Worm (Caenorhabditis elegans) whole organism, late embryonic: Measurements from ENCODE around the gene C05E7.3.

ENCODE experiments used
- F13H6.1 ChIP-seq: sonication (generic microtip); optimal IDR thresholded peaks from 2 replicates; lab custom pipeline; 2016; ENCODE audit warnings: missing genetic modification characterization, missing compliant biosample characterization
- T23F11.4 ChIP-seq: fragments of 200-800 bp; sonication (Bioruptor generic); optimal IDR thresholded peaks from 2 replicates; lab custom pipeline; 2018; ENCODE audit warnings: mild to moderate bottlenecking, missing genetic modification characterization, missing compliant biosample characterization
- ahr-1 ChIP-seq: sonication (generic microtip); optimal IDR thresholded peaks from 2 replicates; lab custom pipeline; 2016; ENCODE audit warnings: missing genetic modification characterization, missing compliant biosample characterization
- ama-1 ChIP-seq: fragments of 150-350 bp; optimal IDR thresholded peaks from 2 replicates; lab custom pipeline; 2014
- ceh-18 ChIP-seq: sonication (generic microtip); optimal IDR thresholded peaks from 2 replicates; lab custom pipeline; 2016; ENCODE audit warnings: missing genetic modification characterization, missing compliant biosample characterization
- ceh-2 ChIP-seq: sonication (generic microtip); optimal IDR thresholded peaks from 2 replicates; lab custom pipeline; 2016; ENCODE audit warnings: missing genotype, missing genetic modification characterization, missing compliant biosample characterization
- ceh-30 ChIP-seq: fragments of 150-350 bp; optimal IDR thresholded peaks from 2 replicates; lab custom pipeline; 2014; ENCODE audit warnings: missing biosample characterization, missing genetic modification characterization
- ceh-34 ChIP-seq: sonication (generic microtip); optimal IDR thresholded peaks from 2 replicates; lab custom pipeline; 2016; ENCODE audit warnings: mild to moderate bottlenecking, missing genetic modification characterization, missing compliant biosample characterization
- ceh-45 ChIP-seq: fragments of 200-800 bp; sonication (Bioruptor generic); IDR thresholded peaks from 2 replicates; pipeline ENCODE4 v1.3.6; 2022; ENCODE audit warnings: missing genetic modification reagents, missing genetic modification characterization, missing compliant biosample characterization
- ceh-48 ChIP-seq: sonication (generic microtip); optimal IDR thresholded peaks from 2 replicates; lab custom pipeline; 2016; ENCODE audit warnings: missing genetic modification characterization, inconsistent platforms, missing compliant biosample characterization
- ceh-6 ChIP-seq: fragments of 200-800 bp; sonication (Bioruptor generic); optimal IDR thresholded peaks from 2 replicates; lab custom pipeline; 2018; ENCODE audit warnings: mild to moderate bottlenecking, missing genetic modification characterization, missing compliant biosample characterization
- che-1 ChIP-seq: sonication (generic microtip); optimal IDR thresholded peaks from 2 replicates; lab custom pipeline; 2016; ENCODE audit warnings: mild to moderate bottlenecking, missing genetic modification characterization, missing compliant biosample characterization
- dmd-4 ChIP-seq: sonication (generic microtip); optimal IDR thresholded peaks from 2 replicates; lab custom pipeline; 2016; ENCODE audit warnings: borderline replicate concordance, missing genetic modification characterization, missing compliant biosample characterization
- elt-4 ChIP-seq: sonication (generic microtip); optimal IDR thresholded peaks from 2 replicates; lab custom pipeline; 2016; ENCODE audit warnings: missing genetic modification characterization, missing compliant biosample characterization
- ets-4 ChIP-seq: sonication (generic microtip); optimal IDR thresholded peaks from 2 replicates; lab custom pipeline; 2016; ENCODE audit warnings: missing genetic modification characterization, missing compliant biosample characterization
- eyg-1 ChIP-seq: sonication (generic microtip); optimal IDR thresholded peaks from 2 replicates; lab custom pipeline; 2016; ENCODE audit warnings: missing genotype, missing genetic modification characterization, missing compliant biosample characterization
- fax-1 ChIP-seq: sonication (generic microtip); optimal IDR thresholded peaks from 2 replicates; lab custom pipeline; 2016; ENCODE audit warnings: missing genotype, missing genetic modification characterization, missing compliant biosample characterization
- fkh-10 ChIP-seq: fragments of 150-350 bp; optimal IDR thresholded peaks from 2 replicates; lab custom pipeline; 2014; ENCODE audit warnings: missing biosample characterization, missing genetic modification reagents, missing genetic modification characterization
- fkh-6 ChIP-seq: sonication (generic microtip); optimal IDR thresholded peaks from 2 replicates; lab custom pipeline; 2016; ENCODE audit warnings: missing genetic modification characterization, missing compliant biosample characterization
- gmeb-2 ChIP-seq: sonication (generic microtip); optimal IDR thresholded peaks from 2 replicates; lab custom pipeline; 2016; ENCODE audit warnings: missing genetic modification characterization, inconsistent platforms, missing compliant biosample characterization
- hlh-13 ChIP-seq: fragments of 200-800 bp; sonication (Bioruptor generic); optimal IDR thresholded peaks from 2 replicates; lab custom pipeline; 2018; ENCODE audit warnings: mild to moderate bottlenecking, missing genetic modification characterization, missing compliant biosample characterization
- lim-6 ChIP-seq: sonication (generic microtip); optimal IDR thresholded peaks from 2 replicates; lab custom pipeline; 2016; ENCODE audit warnings: missing genetic modification characterization, missing compliant biosample characterization
- madf-2 ChIP-seq: sonication (generic microtip); optimal IDR thresholded peaks from 2 replicates; lab custom pipeline; 2017; ENCODE audit warnings: missing genetic modification characterization, missing compliant biosample characterization
- mec-3 ChIP-seq: sonication (generic microtip); optimal IDR thresholded peaks from 2 replicates; lab custom pipeline; 2016; ENCODE audit warnings: borderline replicate concordance, missing genetic modification characterization, missing compliant biosample characterization
- nhr-11 ChIP-seq: fragments of 150-350 bp; optimal IDR thresholded peaks from 2 replicates; lab custom pipeline; 2014; ENCODE audit warnings: missing biosample characterization, missing genetic modification characterization
- nhr-232 ChIP-seq: sonication (generic microtip); optimal IDR thresholded peaks from 2 replicates; lab custom pipeline; 2016; ENCODE audit warnings: missing genetic modification characterization, missing compliant biosample characterization
- npax-4 ChIP-seq: sonication (generic microtip); optimal IDR thresholded peaks from 2 replicates; lab custom pipeline; 2016; ENCODE audit warnings: missing genetic modification characterization, missing compliant biosample characterization
- pag-3 ChIP-seq: sonication (generic microtip); optimal IDR thresholded peaks from 2 replicates; lab custom pipeline; 2016; ENCODE audit warnings: missing compliant biosample characterization, missing genetic modification characterization, borderline replicate concordance
- pax-1 ChIP-seq: fragments of 150-350 bp; optimal IDR thresholded peaks from 2 replicates; lab custom pipeline; 2014; ENCODE audit warnings: missing biosample characterization, missing genetic modification characterization
- pha-2 ChIP-seq: sonication (generic microtip); optimal IDR thresholded peaks from 2 replicates; lab custom pipeline; 2017; ENCODE audit warnings: mild to moderate bottlenecking, missing genetic modification characterization, missing compliant biosample characterization
- pha-4 ChIP-seq: fragments of 150-350 bp; optimal IDR thresholded peaks from 2 replicates; lab custom pipeline; 2018; ENCODE audit warnings: missing biosample characterization, missing genetic modification reagents, missing genetic modification characterization
- pros-1 ChIP-seq: fragments of 150-350 bp; optimal IDR thresholded peaks from 2 replicates; lab custom pipeline; 2014; ENCODE audit warnings: missing biosample characterization, missing genetic modification reagents, missing genetic modification characterization
- sdc-2 ChIP-seq: sonication (generic microtip); optimal IDR thresholded peaks from 2 replicates; lab custom pipeline; 2016; ENCODE audit warnings: missing genotype, missing genetic modification characterization, missing compliant biosample characterization
- sox-4 ChIP-seq: sonication (generic microtip); optimal IDR thresholded peaks from 2 replicates; lab custom pipeline; 2017; ENCODE audit warnings: mild to moderate bottlenecking, missing genetic modification characterization, inconsistent platforms, missing compliant biosample characterization
- syd-9 ChIP-seq: sonication (generic microtip); optimal IDR thresholded peaks from 2 replicates; lab custom pipeline; 2016; ENCODE audit warnings: mild to moderate bottlenecking, missing genetic modification characterization, moderate library complexity, missing compliant biosample characterization
- tbx-7 ChIP-seq: sonication (generic microtip); optimal IDR thresholded peaks from 2 replicates; lab custom pipeline; 2016; ENCODE audit warnings: missing genotype, missing genetic modification characterization, missing compliant biosample characterization
- ttx-3 ChIP-seq: sonication (generic microtip); optimal IDR thresholded peaks from 2 replicates; lab custom pipeline; 2016; ENCODE audit warnings: missing genetic modification reagents, missing genetic modification characterization, missing compliant biosample characterization
- unc-3 ChIP-seq, 2 experiments: fragments of 200-800 bp in 1 of 2; sonication (Bioruptor generic) in 1 of 2; sonication (generic microtip) in 1 of 2; conservative IDR thresholded peaks in 1 of 2; optimal IDR thresholded peaks in 1 of 2; 2 replicates each; pipeline versions ENCODE4 v1.3.6 to Lab custom; 2016 to 2022; ENCODE audit warnings: missing compliant biosample characterization in 2 of 2, missing genetic modification characterization in 2 of 2, missing genetic modification reagents in 1 of 2
- unc-55 ChIP-seq: sonication (generic microtip); optimal IDR thresholded peaks from 2 replicates; lab custom pipeline; 2017; ENCODE audit warnings: missing biosample characterization, missing genetic modification reagents, missing genetic modification characterization
- ztf-16 ChIP-seq: sonication (generic microtip); optimal IDR thresholded peaks from 2 replicates; lab custom pipeline; 2017; ENCODE audit warnings: missing genetic modification characterization, missing compliant biosample characterization

C05E7.3 gene

ce11 chrX:12958897-12959296 is 12.5 kb upstream of the C05E7.3 start:
- TF ChIP-seq unc-55 (GFP tag; lab: Kevin White, UChicago) (no peak), ceh-34 (tag; lab: Kevin White, UChicago) (no peak), elt-4 (no peak), pax-1 (tag; lab: Kevin White, UChicago) (no peak), lim-6 (tag; lab: Kevin White, UChicago) (no peak), unc-3 (GFP tag; conservative IDR thresholded peaks at IDR 0.05; lab: Robert Waterston, UW) (no peak), unc-3 (tag; optimal IDR thresholded peaks at IDR 0.05; lab: Kevin White, UChicago) (no peak), ttx-3 (tag; lab: Kevin White, UChicago) (no peak), ets-4 (tag; lab: Kevin White, UChicago) (no peak), hlh-13 (GFP tag; lab: Kevin White, UChicago) (no peak), sdc-2 (tag; lab: Kevin White, UChicago) (no peak), fax-1 (tag; lab: Kevin White, UChicago) (no peak), ceh-30 (tag; lab: Kevin White, UChicago) (no peak), dmd-4 (tag; lab: Kevin White, UChicago) (no peak), fkh-6 (tag; lab: Kevin White, UChicago) (no peak)
- TF ChIP-seq, all 69 proteins: peak for 0

DNA sequence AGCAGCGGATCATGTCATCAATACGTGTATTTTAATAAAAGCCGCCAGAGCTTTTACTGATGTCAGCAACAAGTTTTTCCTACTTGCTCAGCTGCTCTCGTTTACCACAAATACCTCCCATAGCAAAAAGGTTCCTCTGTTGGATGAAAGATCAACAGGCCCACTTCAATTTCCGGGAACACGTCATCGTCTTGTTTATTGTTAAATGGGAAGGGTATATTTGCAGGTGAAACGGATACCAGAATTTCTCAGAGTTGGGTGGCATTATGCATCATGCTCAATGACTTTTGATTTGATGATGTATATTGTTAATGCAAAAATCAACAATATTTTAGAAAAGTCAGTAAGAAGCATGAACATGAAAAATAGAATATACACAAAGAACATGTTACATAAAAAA is 4.7 kb upstream of the C05E7.3 start:
- no peak for TF ChIP-seq pag-3 (tag; lab: Kevin White, UChicago)
- TF ChIP-seq syd-9 (tag; lab: Kevin White, UChicago), result no peak
- TF ChIP-seq ahr-1, result no peak
- TF ChIP-seq pros-1, result no peak
- no peak for TF ChIP-seq fkh-10
- TF ChIP-seq sox-4, result no peak
- no peak for TF ChIP-seq gmeb-2 (tag; lab: Kevin White, UChicago)
- TF ChIP-seq T23F11.4 (GFP tag; lab: Kevin White, UChicago), result no peak
- TF ChIP-seq nhr-232, result no peak

- TF ChIP-seq gmeb-2 (tag; lab: Kevin White, UChicago), result no peak
- no peak for TF ChIP-seq tbx-7 (tag; lab: Kevin White, UChicago)
- no peak for TF ChIP-seq ztf-16 (tag; lab: Kevin White, UChicago)
- TF ChIP-seq nhr-11 (tag; lab: Kevin White, UChicago), result no peak
- no peak for TF ChIP-seq ceh-30 (tag; lab: Kevin White, UChicago)
These were observed 1.8 kb downstream of the C05E7.3 start for ce11 chrX:12944661-12945060.

DNA sequence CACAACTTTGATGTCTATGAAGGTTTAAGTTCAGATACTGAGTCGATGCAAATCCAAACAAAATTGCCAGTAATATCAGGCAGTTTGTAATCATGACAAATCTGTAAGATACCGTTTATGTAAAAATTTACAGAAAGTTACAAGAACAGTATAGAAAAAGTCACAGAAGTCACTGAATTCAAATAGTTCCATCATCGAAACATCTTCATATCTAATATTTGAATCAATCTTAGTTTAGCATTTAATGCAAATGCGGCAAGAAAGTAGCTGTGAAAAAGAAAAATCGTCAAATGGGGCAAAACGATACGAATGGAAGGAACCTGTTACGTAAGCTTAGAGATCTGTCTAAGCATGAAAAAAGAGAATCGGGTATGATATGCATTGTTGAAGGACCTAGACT is 3.3 kb downstream of the C05E7.3 start, which contains the start of gene gmap-2:
Gene gmap-2, minus strand, starts transcription at position 101 of the 400 bp plus-strand sequence.
- no peak for TF ChIP-seq mec-3
- TF ChIP-seq ceh-18 (tag; lab: Kevin White, UChicago), result no peak
- no peak for TF ChIP-seq syd-9 (tag; lab: Kevin White, UChicago)
- no peak for TF ChIP-seq ceh-48 (tag; lab: Kevin White, UChicago)
- no peak for TF ChIP-seq T23F11.4 (GFP tag; lab: Kevin White, UChicago)
- TF ChIP-seq nhr-232, result no peak
- no peak for TF ChIP-seq ceh-2 (tag; lab: Kevin White, UChicago)
- no peak for TF ChIP-seq madf-2 (tag; lab: Kevin White, UChicago)
- no peak for TF ChIP-seq pha-4 (tag; lab: Kevin White, UChicago)
- TF ChIP-seq sox-4, result no peak

ce11 chrX:12942296-12942695 is 4.1 kb downstream of the C05E7.3 start:
- TF ChIP-seq fkh-10 (no peak), fkh-6 (tag; lab: Kevin White, UChicago) (no peak), eyg-1 (tag; lab: Kevin White, UChicago) (no peak), ceh-45 (GFP tag; lab: Robert Waterston, UW) (no peak), sdc-2 (tag; lab: Kevin White, UChicago) (no peak), T23F11.4 (GFP tag; lab: Kevin White, UChicago) (no peak), che-1 (tag; lab: Kevin White, UChicago) (no peak), pha-2 (tag; lab: Kevin White, UChicago) (no peak), unc-55 (GFP tag; lab: Kevin White, UChicago) (no peak), ceh-6 (GFP tag; lab: Kevin White, UChicago) (no peak), ets-4 (tag; lab: Kevin White, UChicago) (no peak), npax-4 (no peak), F13H6.1 (tag; lab: Kevin White, UChicago) (no peak), ama-1 (lab: Kevin White, UChicago) (no peak), ceh-34 (tag; lab: Kevin White, UChicago) (no peak), ceh-30 (tag; lab: Kevin White, UChicago) (no peak), gmeb-2 (tag; lab: Kevin White, UChicago) (no peak)
- TF ChIP-seq, all 69 proteins: peak for 0
